Worm (Caenorhabditis elegans) whole organism, L2 larva: ENCODE data around the gene Y62E10A.20.

Source experiments
- R02D3.7 ChIP-seq: fragments of 150-350 bp; optimal IDR thresholded peaks from 2 replicates; lab custom pipeline; 2014; ENCODE audit warnings: missing biosample characterization, missing genetic modification characterization
- Y55F3AM.14 ChIP-seq: fragments of 200-800 bp; sonication (Bioruptor generic); optimal IDR thresholded peaks from 2 replicates; lab custom pipeline; 2018; ENCODE audit warnings: mild to moderate bottlenecking, missing genetic modification characterization, missing compliant biosample characterization
- lin-39 ChIP-seq: fragments of 150-350 bp; optimal IDR thresholded peaks from 2 replicates; lab custom pipeline; 2014; ENCODE audit warnings: missing biosample characterization, missing genetic modification reagents, missing genetic modification characterization
- nhr-11 ChIP-seq: fragments of 150-350 bp; optimal IDR thresholded peaks from 2 replicates; lab custom pipeline; 2014; ENCODE audit warnings: missing biosample characterization, missing genetic modification characterization
- sma-9 ChIP-seq, 2 experiments: fragments of 150-350 bp in 1 of 2; sonication (generic microtip) in 1 of 2; optimal IDR thresholded peaks; 2 replicates each; lab custom pipeline; 2014 to 2016; ENCODE audit warnings: missing genetic modification characterization in 2 of 2, mild to moderate bottlenecking in 1 of 2, missing biosample characterization in 1 of 2, missing compliant biosample characterization in 1 of 2, missing genetic modification reagents in 1 of 2, moderate library complexity in 1 of 2
- unc-62 ChIP-seq: fragments of 150-350 bp; optimal IDR thresholded peaks from 2 replicates; lab custom pipeline; 2014; ENCODE audit warnings: missing biosample characterization, missing genetic modification reagents, missing genetic modification characterization
- zag-1 ChIP-seq: fragments of 150-350 bp; optimal IDR thresholded peaks from 2 replicates; lab custom pipeline; 2014; ENCODE audit warnings: missing biosample characterization, missing genetic modification characterization
- ztf-1 ChIP-seq: fragments of 200-800 bp; sonication (Bioruptor generic); conservative IDR thresholded peaks from 2 replicates; pipeline ENCODE4 v1.3.6; 2022; ENCODE audit warnings: missing genetic modification characterization, missing compliant biosample characterization

DNA sequence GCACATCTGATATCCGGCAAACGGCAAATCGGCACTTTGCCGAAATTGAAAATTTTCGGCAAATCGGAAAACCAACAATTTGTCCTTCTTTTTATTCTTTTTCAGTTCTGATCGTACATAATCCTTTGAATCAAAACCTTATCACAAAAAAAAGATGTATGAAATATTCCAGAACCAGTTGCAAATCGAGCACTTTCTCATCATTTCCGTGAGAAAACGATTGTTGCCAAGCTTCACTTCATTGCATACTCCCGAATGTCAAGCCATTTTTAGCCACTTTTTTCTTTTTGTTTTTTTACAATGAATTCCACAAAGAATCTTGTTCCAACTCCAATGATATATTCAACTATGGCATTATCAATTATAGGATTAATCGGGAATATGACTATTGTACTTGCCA, 21.0 kb downstream of the Y62E10A.20 start, which contains the start of gene srsx-25:
- no peak for TF ChIP-seq zag-1
- TF ChIP-seq sma-9 (GFP tag; optimal IDR thresholded peaks at IDR 0.05; lab: Kevin White, UChicago): no peak
- no peak for TF ChIP-seq sma-9 (tag; optimal IDR thresholded peaks at IDR 0.05; lab: Kevin White, UChicago)
- no peak for TF ChIP-seq lin-39
- TF ChIP-seq ztf-1 (GFP tag; lab: Robert Waterston, UW): no peak
- no peak for TF ChIP-seq Y55F3AM.14 (GFP tag; lab: Kevin White, UChicago)
- TF ChIP-seq nhr-11: no peak
- TF ChIP-seq R02D3.7 (tag; lab: Kevin White, UChicago): no peak
- no peak for TF ChIP-seq unc-62
